Worm (Caenorhabditis elegans): ENCODE data around the gene pph-1.

ce11 chrV:10691313-10691712 lies 11.0 kb upstream of the pph-1 start:
- no peak for TF ChIP-seq ztf-4 (tag; optimal IDR thresholded peaks at IDR 0.05)
- TF ChIP-seq nhr-76 (tag; optimal IDR thresholded peaks at IDR 0.05), result no peak
- no peak for TF ChIP-seq ztf-11 (tag; optimal IDR thresholded peaks at IDR 0.05)
- no peak for TF ChIP-seq elt-3 (tag; optimal IDR thresholded peaks at IDR 0.05)
- TF ChIP-seq lin-13 (GFP tag; optimal IDR thresholded peaks at IDR 0.05), result no peak
- TF ChIP-seq lin-39 (tag; optimal IDR thresholded peaks at IDR 0.05), result no peak
- TF ChIP-seq nhr-11 (tag; optimal IDR thresholded peaks at IDR 0.05), result no peak
- no peak for TF ChIP-seq pqm-1 (tag; optimal IDR thresholded peaks at IDR 0.05)
- TF ChIP-seq jun-1 (tag; optimal IDR thresholded peaks at IDR 0.05), result no peak
- TF ChIP-seq efl-1 (optimal IDR thresholded peaks at IDR 0.05), result no peak
- TF ChIP-seq efl-1 (GFP tag; optimal IDR thresholded peaks at IDR 0.05 in 1 of 2), result no peak
- TF ChIP-seq unc-86 (tag; optimal IDR thresholded peaks at IDR 0.05), result no peak

Data from whole organism, L1 larva.